Worm (Caenorhabditis elegans): ENCODE measurements around the gene M01F1.4.

DNA sequence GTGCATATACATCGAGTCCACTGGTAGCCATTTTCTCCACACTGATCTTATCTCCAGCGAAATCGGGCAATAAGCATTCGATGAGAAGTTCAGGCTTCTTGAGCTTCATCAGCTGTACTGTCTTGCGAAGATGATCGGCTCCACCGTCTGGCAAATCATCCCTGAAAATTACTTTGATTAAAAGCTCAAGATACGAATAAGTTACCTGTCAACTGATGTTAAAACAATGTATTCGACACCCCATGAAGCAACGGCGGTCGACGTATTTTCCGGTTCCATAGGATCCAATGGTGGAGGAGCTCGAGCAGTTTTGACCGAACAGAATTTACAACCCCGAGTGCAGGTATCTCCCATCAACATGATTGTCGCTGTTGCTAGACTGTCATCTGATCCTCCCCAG is 5.6 kb downstream of the M01F1.4 start:
- TF ChIP-seq unc-39 (tag; optimal IDR thresholded peaks at IDR 0.05), result no peak
- no peak for TF ChIP-seq skn-1 (tag; optimal IDR thresholded peaks at IDR 0.05)
- TF ChIP-seq zag-1 (tag; optimal IDR thresholded peaks at IDR 0.05), result no peak
- TF ChIP-seq lsy-2 (tag; optimal IDR thresholded peaks at IDR 0.05), result no peak
- TF ChIP-seq ama-1 (optimal IDR thresholded peaks at IDR 0.05), result no peak
- TF ChIP-seq R02D3.7 (tag; optimal IDR thresholded peaks at IDR 0.05), result no peak
- no peak for TF ChIP-seq ceh-16 (tag; optimal IDR thresholded peaks at IDR 0.05)
- no peak for TF ChIP-seq dmd-4 (tag; optimal IDR thresholded peaks at IDR 0.05)
- TF ChIP-seq lin-13 (GFP tag; optimal IDR thresholded peaks at IDR 0.05), result no peak

Measured in whole organism, L2 larva.